Fruit fly (Drosophila melanogaster): Measurements from ENCODE around the gene CG3061.
A peak's percentile ranks its signal among the peaks of the same experiment; 100 is the strongest.

CG3061 gene

dm6 chr3R:13983272-13984032 is 48.7 kb upstream of the CG3061 start (continued):
- TF ChIP-seq CG17612 (GFP tag; IDR thresholded peaks at IDR 0.05): peak; percentile 80
- peak in 1 of 2 experiments; percentile 96 for TF ChIP-seq Eip74EF (GFP tag; optimal IDR thresholded peaks at IDR 0.05)
- TF ChIP-seq ken (GFP tag; IDR thresholded peaks at IDR 0.05): peak; percentile 81
- peak; percentile 74 for TF ChIP-seq CG5953 (GFP tag; IDR thresholded peaks at IDR 0.05)
- TF ChIP-seq CG13775 (GFP tag; optimal IDR thresholded peaks at IDR 0.05): peak; percentile 91
- TF ChIP-seq vnd (GFP tag; IDR thresholded peaks at IDR 0.05; ENCODE audit: partially characterized antibody): no peak
- TF ChIP-seq CG12942 (GFP tag; optimal IDR thresholded peaks at IDR 0.05): peak; percentile 93
- TF ChIP-seq vvl (GFP tag; IDR thresholded peaks at IDR 0.05): peak; percentile 91
- peak; percentile 63 for TF ChIP-seq TFAM (GFP tag; optimal IDR thresholded peaks at IDR 0.05)
- TF ChIP-seq CTCF (GFP tag; optimal IDR thresholded peaks at IDR 0.05): peak; percentile 23
- peak; percentile 34; the same call in 2 of the 3 replicates for TF ChIP-seq sr (GFP tag; IDR thresholded peaks at IDR 0.05)
- peak; percentile 95 for TF ChIP-seq CG9727 (GFP tag; optimal IDR thresholded peaks at IDR 0.05)
- TF ChIP-seq CG12219 (GFP tag; optimal IDR thresholded peaks at IDR 0.05): peak; percentile 92
- peak; percentile 96 to 98 for TF ChIP-seq Trl (optimal IDR thresholded peaks at IDR 0.05)
- TF ChIP-seq Trl (GFP tag; optimal IDR thresholded peaks at IDR 0.05): peak; percentile 94
- peak; percentile 81 for TF ChIP-seq NK7.1 (GFP tag; optimal IDR thresholded peaks at IDR 0.05)
- peak; percentile 93 for TF ChIP-seq pum (GFP tag; optimal IDR thresholded peaks at IDR 0.05)
- TF ChIP-seq Doc3 (GFP tag; IDR thresholded peaks at IDR 0.05; ENCODE audit: partially characterized antibody): no peak
- TF ChIP-seq Lhr (GFP tag; optimal IDR thresholded peaks at IDR 0.05): peak; percentile 50
- peak; percentile 68 for TF ChIP-seq Mad (GFP tag; optimal IDR thresholded peaks at IDR 0.05)
- TF ChIP-seq CG15479 (GFP tag; optimal IDR thresholded peaks at IDR 0.05): peak; percentile 90
- TF ChIP-seq eve (GFP tag; optimal IDR thresholded peaks at IDR 0.05): peak in 1 of 2 experiments; percentile 98
- peak; percentile 51 for TF ChIP-seq D (optimal IDR thresholded peaks at IDR 0.05)
- peak; percentile 91 for TF ChIP-seq D (GFP tag; optimal IDR thresholded peaks at IDR 0.05)
- peak; percentile 93 for TF ChIP-seq slp2 (GFP tag; optimal IDR thresholded peaks at IDR 0.05)
- TF ChIP-seq phol (tag; optimal IDR thresholded peaks at IDR 0.05): peak; percentile 92
- TF ChIP-seq ssp (GFP tag; IDR thresholded peaks at IDR 0.05): peak; percentile 83
- peak; percentile 94 for TF ChIP-seq CG12071 (GFP tag; optimal IDR thresholded peaks at IDR 0.05)
- no peak for TF ChIP-seq fru (optimal IDR thresholded peaks at IDR 0.05)
- TF ChIP-seq Dip3 (GFP tag; optimal IDR thresholded peaks at IDR 0.05): peak; percentile 91
- no peak for TF ChIP-seq Dfd (GFP tag; optimal IDR thresholded peaks at IDR 0.05)
- TF ChIP-seq CG18764 (GFP tag; optimal IDR thresholded peaks at IDR 0.05): peak; percentile 89
- peak; percentile 94 for TF ChIP-seq bcd (GFP tag; optimal IDR thresholded peaks at IDR 0.05)
- TF ChIP-seq CG2116 (GFP tag; optimal IDR thresholded peaks at IDR 0.05): peak; percentile 64
- TF ChIP-seq wdn (GFP tag; IDR thresholded peaks at IDR 0.05): peak; percentile 75
- peak; percentile 22; the same call in 1 of the 3 replicates for TF ChIP-seq CG6791 (GFP tag; IDR thresholded peaks at IDR 0.05; ENCODE audit: partially characterized antibody)
- peak; percentile 95 for TF ChIP-seq CG10209 (GFP tag; optimal IDR thresholded peaks at IDR 0.05)
- TF ChIP-seq CG13624 (GFP tag; optimal IDR thresholded peaks at IDR 0.05): peak; percentile 92
- peak; percentile 92 for TF ChIP-seq Sox102F (GFP tag; optimal IDR thresholded peaks at IDR 0.05)
- peak; percentile 92 for TF ChIP-seq fu2 (GFP tag; optimal IDR thresholded peaks at IDR 0.05)
- peak; percentile 89 for TF ChIP-seq Six4 (GFP tag; optimal IDR thresholded peaks at IDR 0.05)
- TF ChIP-seq zfh1 (GFP tag; IDR thresholded peaks at IDR 0.05): peak; percentile 89
- peak; percentile 85 for TF ChIP-seq CG5245 (GFP tag; optimal IDR thresholded peaks at IDR 0.05)
- peak; percentile 87 for TF ChIP-seq CG6765 (GFP tag; optimal IDR thresholded peaks at IDR 0.05)
- TF ChIP-seq CG18262 (tag; optimal IDR thresholded peaks at IDR 0.05): peak; percentile 95
- peak; percentile 95 for TF ChIP-seq CG2678 (tag; optimal IDR thresholded peaks at IDR 0.05)
- peak; percentile 85 for TF ChIP-seq CG1529 (GFP tag; optimal IDR thresholded peaks at IDR 0.05)
- peak; percentile 96 for TF ChIP-seq CG7786 (GFP tag; optimal IDR thresholded peaks at IDR 0.05)
- TF ChIP-seq danr (GFP tag; IDR thresholded peaks at IDR 0.05): peak; percentile 82
- TF ChIP-seq klu (GFP tag; IDR thresholded peaks at IDR 0.05): peak; percentile 80
- peak; percentile 92 for TF ChIP-seq NfI (GFP tag; optimal IDR thresholded peaks at IDR 0.05)
